Fruit fly (Drosophila melanogaster): ENCODE data around the gene Wdr81.

Wdr81 gene

dm6 chr2L:12002922-12003791, 17.6 kb downstream of the Wdr81 start (continued):
- TF ChIP-seq CG7556 (GFP tag; optimal IDR thresholded peaks at IDR 0.05), result peak; percentile 3
- no peak for TF ChIP-seq Ets97D (GFP tag; optimal IDR thresholded peaks at IDR 0.05)
- no peak for TF ChIP-seq Dad (GFP tag; optimal IDR thresholded peaks at IDR 0.05)
- TF ChIP-seq Blimp-1 (GFP tag; optimal IDR thresholded peaks at IDR 0.05), result no peak
- TF ChIP-seq Nf-YA (GFP tag; IDR thresholded peaks at IDR 0.05), result no peak
- TF ChIP-seq pros (GFP tag; optimal IDR thresholded peaks at IDR 0.05), result peak; percentile 73
- peak; percentile 11 for TF ChIP-seq HmgD (GFP tag; optimal IDR thresholded peaks at IDR 0.05)
- TF ChIP-seq Ssrp (tag; optimal IDR thresholded peaks at IDR 0.05), result peak; percentile 14
- no peak for TF ChIP-seq Dip3 (GFP tag; optimal IDR thresholded peaks at IDR 0.05)
- no peak for TF ChIP-seq E2f2 (GFP tag; IDR thresholded peaks at IDR 0.05)
- TF ChIP-seq fd102C (GFP tag; optimal IDR thresholded peaks at IDR 0.05), result no peak
- TF ChIP-seq onecut (GFP tag; IDR thresholded peaks at IDR 0.05), result peak; percentile 15; the same call in 1 of the 2 replicates
- TF ChIP-seq Hmr (GFP tag; optimal IDR thresholded peaks at IDR 0.05), result peak; percentile 48
- peak; percentile 74 for TF ChIP-seq HLHmδ (GFP tag; optimal IDR thresholded peaks at IDR 0.05)
- peak; percentile 100 for TF ChIP-seq abd-A (tag; optimal IDR thresholded peaks at IDR 0.05)
- TF ChIP-seq CG8765 (GFP tag; IDR thresholded peaks at IDR 0.05), result no peak
- TF ChIP-seq CG12071 (GFP tag; optimal IDR thresholded peaks at IDR 0.05), result peak; percentile 16
- TF ChIP-seq Xbp1 (GFP tag; optimal IDR thresholded peaks at IDR 0.05), result peak; percentile 63
- TF ChIP-seq bowl (GFP tag; IDR thresholded peaks at IDR 0.05), result no peak
- peak; percentile 60 for TF ChIP-seq nom (GFP tag; optimal IDR thresholded peaks at IDR 0.05)
- no peak for TF ChIP-seq CG5953 (GFP tag; IDR thresholded peaks at IDR 0.05)
- peak; percentile 4 for TF ChIP-seq Ets65A (GFP tag)
- TF ChIP-seq Hey (tag; optimal IDR thresholded peaks at IDR 0.05), result peak; percentile 99
- TF ChIP-seq CG18262 (tag; optimal IDR thresholded peaks at IDR 0.05), result peak; percentile 18
- TF ChIP-seq bbx (GFP tag; IDR thresholded peaks at IDR 0.05; ENCODE audit: partially characterized antibody), result no peak
- TF ChIP-seq B-H2 (GFP tag; optimal IDR thresholded peaks at IDR 0.05), result peak; percentile 6
- TF ChIP-seq CG34224 (GFP tag; IDR thresholded peaks at IDR 0.05; ENCODE audit: partially characterized antibody), result no peak
- peak in 1 of 2 experiments; percentile 44 for TF ChIP-seq bsh (GFP tag; optimal IDR thresholded peaks at IDR 0.05)
- peak; percentile 82 for TF ChIP-seq kah (GFP tag; optimal IDR thresholded peaks at IDR 0.05)
- no peak for TF ChIP-seq Dll (GFP tag; IDR thresholded peaks at IDR 0.05; ENCODE audit: partially characterized antibody)
- peak; percentile 30 for TF ChIP-seq CG15696 (tag; optimal IDR thresholded peaks at IDR 0.05)
- TF ChIP-seq Hr78 (GFP tag; optimal IDR thresholded peaks at IDR 0.05), result peak in 1 of 2 experiments; percentile 91
- TF ChIP-seq twi (tag; optimal IDR thresholded peaks at IDR 0.05), result no peak
- peak; percentile 1 for TF ChIP-seq CG12104 (GFP tag; optimal IDR thresholded peaks at IDR 0.05)
- no peak for TF ChIP-seq CG17385 (GFP tag; optimal IDR thresholded peaks at IDR 0.05)
- no peak for TF ChIP-seq inv (GFP tag; IDR thresholded peaks at IDR 0.05; ENCODE audit: partially characterized antibody)
- peak; percentile 21 for TF ChIP-seq CG10979 (tag; optimal IDR thresholded peaks at IDR 0.05)
- TF ChIP-seq gcm (GFP tag; optimal IDR thresholded peaks at IDR 0.05), result peak; percentile 94
- no peak for TF ChIP-seq fd64A (GFP tag; optimal IDR thresholded peaks at IDR 0.05)
- TF ChIP-seq salm (tag; optimal IDR thresholded peaks at IDR 0.05), result no peak
- peak; percentile 19 for TF ChIP-seq CG17829 (tag; optimal IDR thresholded peaks at IDR 0.05)
- peak; percentile 43 for TF ChIP-seq Dek (tag; optimal IDR thresholded peaks at IDR 0.05)
- TF ChIP-seq CG8290 (GFP tag; optimal IDR thresholded peaks at IDR 0.05), result no peak
- peak in 1 of 2 experiments; percentile 81 for TF ChIP-seq CG8290 (tag; optimal IDR thresholded peaks at IDR 0.05)
- peak; percentile 90 for TF ChIP-seq Med (GFP tag)
- peak; percentile 56 for TF ChIP-seq her (GFP tag; optimal IDR thresholded peaks at IDR 0.05)
- TF ChIP-seq run (tag; optimal IDR thresholded peaks at IDR 0.05), result peak; percentile 28
- no peak for TF ChIP-seq Asciz (GFP tag; optimal IDR thresholded peaks at IDR 0.05)
